Worm (Caenorhabditis elegans): ENCODE results near the gene egl-47.

DNA sequence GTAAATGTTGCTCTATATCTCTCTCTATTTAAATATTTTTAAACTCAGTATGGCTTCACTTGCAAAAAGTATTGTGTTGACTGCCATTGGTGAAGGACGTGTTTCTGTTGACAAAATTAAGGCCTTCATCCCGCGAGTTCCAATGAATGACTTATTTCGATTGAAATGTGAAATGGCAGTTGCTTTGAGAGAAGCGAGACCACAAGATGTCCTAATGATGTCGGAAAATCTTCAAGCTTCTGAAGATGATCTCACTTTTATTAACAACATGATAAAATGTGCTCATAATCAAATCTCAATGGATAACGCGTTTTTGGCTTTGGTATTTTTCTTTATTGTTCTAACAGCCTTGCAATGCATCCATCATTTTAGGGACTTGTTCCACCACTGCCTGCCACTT is 21.9 kb downstream of the egl-47 start, which contains the start of gene ceh-75:
- TF ChIP-seq cey-2 (tag; optimal IDR thresholded peaks at IDR 0.05; ENCODE audit: borderline replicate concordance, insufficient read depth) (no peak), snpc-1.2 (GFP tag; IDR thresholded peaks at IDR 0.05) (no peak), T20F7.1 (GFP tag; optimal IDR thresholded peaks at IDR 0.05) (no peak), aly-2 (tag; optimal IDR thresholded peaks at IDR 0.05) (no peak), pha-4 (GFP tag; IDR thresholded peaks at IDR 0.05) (no peak), pha-4 (tag; optimal IDR thresholded peaks at IDR 0.05) (no peak), pqm-1 (tag; optimal IDR thresholded peaks at IDR 0.05) (no peak), unc-39 (tag; optimal IDR thresholded peaks at IDR 0.05) (no peak), mdl-1 (tag; optimal IDR thresholded peaks at IDR 0.05) (no peak), lsy-2 (tag; optimal IDR thresholded peaks at IDR 0.05) (no peak)

All from whole organism, L4 larva.